Fruit fly (Drosophila melanogaster) whole organism, wandering third instar larva: ENCODE data around the gene CG9514.

Experiments
- Abd-B ChIP-seq: fragments of >200 bp; optimal IDR thresholded peaks from 2 replicates; lab custom pipeline; 2017; ENCODE audit warnings: missing biosample characterization, missing genetic modification characterization
- Jra ChIP-seq: sonication (Bioruptor generic); optimal IDR thresholded peaks from 2 replicates; lab custom pipeline; 2016; ENCODE audit warnings: missing biosample characterization, missing genetic modification characterization
- Vsx2 ChIP-seq: fragments of 200-300, 225-300 bp; sonication (Bioruptor generic); optimal IDR thresholded peaks from 2 replicates; lab custom pipeline; 2018; ENCODE audit warnings: missing biosample characterization, missing genetic modification characterization; ENCODE audit not compliant: partially characterized antibody
- lola ChIP-seq: fragments of >200 bp; optimal IDR thresholded peaks from 2 replicates; lab custom pipeline; 2017; ENCODE audit warnings: missing biosample characterization, missing genetic modification characterization

- TF ChIP-seq Jra (GFP tag; lab: Kevin White, UChicago) (no peak), Abd-B (no peak), lola (no peak), Vsx2 (GFP tag; lab: Kevin White, UChicago) (no peak)
Observed at dm6 chrX:14897592-14897991, 901 bp upstream of the CG9514 start.
